Worm (Caenorhabditis elegans) whole organism, young adult: ENCODE data around the gene col-172.

Experiments used
- C06A6.2 ChIP-seq: fragments of 200-800 bp; sonication (Bioruptor generic); conservative IDR thresholded peaks from 2 replicates; pipeline ENCODE4 v1.3.6; 2022; ENCODE audit warnings: missing genetic modification characterization, missing compliant biosample characterization
- C17E4.6 ChIP-seq: fragments of 200-800 bp; sonication (Bioruptor generic); IDR thresholded peaks from 2 replicates; pipeline ENCODE4 v1.3.6; 2022; ENCODE audit warnings: missing genetic modification reagents, missing genetic modification characterization, missing compliant biosample characterization
- D2030.7 ChIP-seq: fragments of 200-800 bp; sonication (Bioruptor generic); IDR thresholded peaks from 2 replicates; pipeline ENCODE4 v1.3.6; 2022; ENCODE audit warnings: missing genetic modification reagents, missing genetic modification characterization, missing compliant biosample characterization
- F22D6.2 ChIP-seq: sonication (generic microtip); optimal IDR thresholded peaks from 2 replicates; lab custom pipeline; 2016; ENCODE audit warnings: mild to moderate bottlenecking, missing genetic modification characterization, missing compliant biosample characterization
- F52B5.7 ChIP-seq: sonication (generic microtip); optimal IDR thresholded peaks from 2 replicates; lab custom pipeline; 2016; ENCODE audit warnings: mild to moderate bottlenecking, missing genetic modification characterization, missing compliant biosample characterization
- K11D2.4 ChIP-seq: fragments of 200-800 bp; sonication (Bioruptor generic); IDR thresholded peaks from 2 replicates; pipeline ENCODE4 v1.3.6; 2022; ENCODE audit warnings: missing genetic modification reagents, missing genetic modification characterization, missing compliant biosample characterization
- K12H6.12 ChIP-seq: fragments of 200-800 bp; sonication (Bioruptor generic); optimal IDR thresholded peaks from 2 replicates; lab custom pipeline; 2018; ENCODE audit warnings: mild to moderate bottlenecking, missing genetic modification characterization, missing compliant biosample characterization
- Y56A3A.18 ChIP-seq: fragments of 200-800 bp; sonication (Bioruptor generic); IDR thresholded peaks from 2 replicates; pipeline ENCODE4 v1.3.6; 2022; ENCODE audit warnings: missing genetic modification reagents, missing genetic modification characterization, missing compliant biosample characterization
- Y95B8A.8 ChIP-seq: fragments of 200-800 bp; sonication (Bioruptor generic); IDR thresholded peaks from 2 replicates; pipeline ENCODE4 v1.3.6; 2022; ENCODE audit warnings: missing genetic modification reagents, missing genetic modification characterization, missing compliant biosample characterization
- bed-2 ChIP-seq: fragments of 200-800 bp; sonication (Bioruptor generic); IDR thresholded peaks from 2 replicates; pipeline ENCODE4 v1.3.6; 2022; ENCODE audit warnings: missing genetic modification reagents, missing genetic modification characterization, missing compliant biosample characterization
- cebp-1 ChIP-seq, 2 experiments: fragments of 200-800 bp in 1 of 2; sonication (Bioruptor generic) in 1 of 2; sonication (generic microtip) in 1 of 2; IDR thresholded peaks in 1 of 2; optimal IDR thresholded peaks in 1 of 2; 2 replicates each; pipeline versions ENCODE4 v1.3.6 to Lab custom; 2017 to 2022; ENCODE audit warnings: missing compliant biosample characterization in 2 of 2, missing genetic modification characterization in 2 of 2, mild to moderate bottlenecking in 1 of 2, missing genetic modification reagents in 1 of 2, moderate library complexity in 1 of 2
- cebp-2 ChIP-seq: fragments of 200-800 bp; sonication (Bioruptor generic); IDR thresholded peaks from 2 replicates; pipeline ENCODE4 v1.3.6; 2022; ENCODE audit warnings: missing genetic modification characterization, missing compliant biosample characterization
- ceh-100 ChIP-seq: fragments of 200-800 bp; sonication (Bioruptor generic); IDR thresholded peaks from 2 replicates; pipeline ENCODE4 v1.3.6; 2022; ENCODE audit warnings: missing genetic modification reagents, missing genetic modification characterization, missing compliant biosample characterization
- ceh-58 ChIP-seq: fragments of 200-800 bp; sonication (Bioruptor generic); IDR thresholded peaks from 2 replicates; pipeline ENCODE4 v1.3.6; 2022; ENCODE audit warnings: missing genetic modification characterization, missing compliant biosample characterization
- die-1 ChIP-seq: sonication (generic microtip); optimal IDR thresholded peaks from 2 replicates; lab custom pipeline; 2016; ENCODE audit warnings: missing genotype, mild to moderate bottlenecking, missing genetic modification characterization, missing compliant biosample characterization
- dox-1 ChIP-seq: fragments of 200-800 bp; sonication (Bioruptor generic); IDR thresholded peaks from 2 replicates; pipeline ENCODE4 v1.3.6; 2022; ENCODE audit warnings: missing genetic modification reagents, missing genetic modification characterization, missing compliant biosample characterization
- dpff-1 ChIP-seq: sonication (generic microtip); optimal IDR thresholded peaks from 2 replicates; lab custom pipeline; 2017; ENCODE audit warnings: mild to moderate bottlenecking, missing genetic modification characterization, missing compliant biosample characterization
- dpl-1 ChIP-seq: fragments of 150-350 bp; optimal IDR thresholded peaks from 2 replicates; lab custom pipeline; 2014; ENCODE audit warnings: missing biosample characterization, missing genetic modification reagents, missing genetic modification characterization
- egl-18 ChIP-seq: fragments of 200-800 bp; sonication (Bioruptor generic); IDR thresholded peaks from 2 replicates; pipeline ENCODE4 v1.3.6; 2022; ENCODE audit warnings: missing genetic modification reagents, missing genetic modification characterization, missing compliant biosample characterization
- ekl-4 ChIP-seq: fragments of 200-800 bp; sonication (Bioruptor generic); IDR thresholded peaks from 2 replicates; pipeline ENCODE4 v1.3.6; 2022; ENCODE audit warnings: missing genetic modification reagents, missing genetic modification characterization, missing compliant biosample characterization
- ets-4 ChIP-seq: fragments of 200-800 bp; sonication (Bioruptor generic); optimal IDR thresholded peaks from 2 replicates; lab custom pipeline; 2018; ENCODE audit warnings: mild to moderate bottlenecking, missing genetic modification characterization, missing compliant biosample characterization
- fkh-3 ChIP-seq: sonication (generic microtip); optimal IDR thresholded peaks from 2 replicates; lab custom pipeline; 2016; ENCODE audit warnings: mild to moderate bottlenecking, missing genetic modification characterization, missing compliant biosample characterization
- him-1 ChIP-seq: sonication (generic microtip); optimal IDR thresholded peaks from 2 replicates; lab custom pipeline; 2016; ENCODE audit warnings: missing genotype, missing genetic modification reagents, missing genetic modification characterization, missing compliant biosample characterization
- hlh-12 ChIP-seq: sonication (generic microtip); optimal IDR thresholded peaks from 2 replicates; lab custom pipeline; 2016; ENCODE audit warnings: missing genetic modification characterization, missing compliant biosample characterization
- hmg-20 ChIP-seq: fragments of 200-800 bp; sonication (Bioruptor generic); IDR thresholded peaks from 2 replicates; pipeline ENCODE4 v1.3.6; 2022; ENCODE audit warnings: missing genetic modification reagents, missing genetic modification characterization, missing compliant biosample characterization
- lin-35 ChIP-seq, 3 experiments: fragments of 150-350 bp in 2 of 3; sonication (generic microtip) in 1 of 3; optimal IDR thresholded peaks; 2 replicates each; lab custom pipeline; 2014 to 2018; ENCODE audit warnings: missing biosample characterization in 3 of 3, missing genetic modification characterization in 3 of 3, missing genetic modification reagents in 3 of 3
- lsl-1 ChIP-seq: fragments of 200-800 bp; sonication (Bioruptor generic); optimal IDR thresholded peaks from 2 replicates; lab custom pipeline; 2018; ENCODE audit warnings: mild to moderate bottlenecking, missing genetic modification characterization, moderate library complexity, missing compliant biosample characterization
- madf-10 ChIP-seq: sonication (generic microtip); optimal IDR thresholded peaks from 2 replicates; lab custom pipeline; 2016; ENCODE audit warnings: mild to moderate bottlenecking, missing genetic modification characterization, missing compliant biosample characterization
- madf-3 ChIP-seq: fragments of 200-800 bp; sonication (Bioruptor generic); IDR thresholded peaks from 2 replicates; pipeline ENCODE4 v1.3.6; 2022; ENCODE audit warnings: missing genetic modification reagents, missing genetic modification characterization, missing compliant biosample characterization
- madf-8 ChIP-seq: fragments of 200-800 bp; sonication (Bioruptor generic); conservative IDR thresholded peaks from 2 replicates; pipeline ENCODE4 v1.3.6; 2022; ENCODE audit warnings: missing genetic modification reagents, missing genetic modification characterization, missing compliant biosample characterization
- nfya-2 ChIP-seq: fragments of 200-800 bp; sonication (Bioruptor generic); IDR thresholded peaks from 2 replicates; pipeline ENCODE4 v1.3.6; 2022; ENCODE audit warnings: missing genetic modification reagents, missing genetic modification characterization, missing compliant biosample characterization
- nhr-27 ChIP-seq: fragments of 200-800 bp; sonication (Bioruptor generic); optimal IDR thresholded peaks from 2 replicates; lab custom pipeline; 2018; ENCODE audit warnings: mild to moderate bottlenecking, missing genetic modification characterization, moderate library complexity, missing compliant biosample characterization
- repo-1 ChIP-seq: sonication (generic microtip); optimal IDR thresholded peaks from 2 replicates; lab custom pipeline; 2017; ENCODE audit warnings: mild to moderate bottlenecking, missing genetic modification characterization, missing compliant biosample characterization
- snpc-4 ChIP-seq, 5 experiments: fragments of 150-350 bp in 1 of 5; sonication (generic microtip) in 4 of 5; optimal IDR thresholded peaks; 2 replicates each; lab custom pipeline; 2014 to 2018; ENCODE audit warnings: missing genetic modification characterization in 5 of 5, missing biosample characterization in 3 of 5, antibody characterized with exemption in 2 of 5, mild to moderate bottlenecking in 2 of 5, missing compliant biosample characterization in 2 of 5, missing genotype in 2 of 5, moderate library complexity in 2 of 5, missing genetic modification reagents in 1 of 5
- sptf-2 ChIP-seq: fragments of 200-800 bp; sonication (Bioruptor generic); optimal IDR thresholded peaks from 2 replicates; lab custom pipeline; 2018; ENCODE audit warnings: mild to moderate bottlenecking, missing genetic modification characterization, missing compliant biosample characterization
- tbp1 ChIP-seq: fragments of 200-800 bp; sonication (Bioruptor generic); optimal IDR thresholded peaks from 2 replicates; lab custom pipeline; 2018; ENCODE audit warnings: mild to moderate bottlenecking, missing genetic modification characterization, missing compliant biosample characterization
- unc-130 ChIP-seq: sonication (generic microtip); optimal IDR thresholded peaks from 2 replicates; lab custom pipeline; 2016; ENCODE audit warnings: missing genetic modification reagents, missing genetic modification characterization, missing compliant biosample characterization
- unc-62 ChIP-seq: fragments of 150-350 bp; optimal IDR thresholded peaks from 2 replicates; lab custom pipeline; 2014; ENCODE audit warnings: missing biosample characterization, missing genetic modification reagents, missing genetic modification characterization
- xnd-1 ChIP-seq: sonication (generic microtip); optimal IDR thresholded peaks from 2 replicates; lab custom pipeline; 2016; ENCODE audit warnings: missing genotype, missing genetic modification reagents, missing genetic modification characterization, missing compliant biosample characterization
- zfh-2 ChIP-seq: fragments of 200-800 bp; sonication (Bioruptor generic); conservative IDR thresholded peaks from 2 replicates; pipeline ENCODE4 v1.3.6; 2022; ENCODE audit warnings: missing genetic modification reagents, missing genetic modification characterization, missing compliant biosample characterization
- zim-3 ChIP-seq: sonication (generic microtip); optimal IDR thresholded peaks from 2 replicates; lab custom pipeline; 2017; ENCODE audit warnings: mild to moderate bottlenecking, missing genetic modification characterization, moderate library complexity, missing compliant biosample characterization
- ztf-18 ChIP-seq: sonication (generic microtip); optimal IDR thresholded peaks from 2 replicates; lab custom pipeline; 2016; ENCODE audit warnings: missing genotype, mild to moderate bottlenecking, missing genetic modification characterization, missing compliant biosample characterization
- ztf-25 ChIP-seq: fragments of 200-800 bp; sonication (Bioruptor generic); IDR thresholded peaks from 2 replicates; pipeline ENCODE4 v1.3.6; 2022; ENCODE audit warnings: missing genetic modification reagents, missing genetic modification characterization, missing compliant biosample characterization
- ztf-3 ChIP-seq: fragments of 200-800 bp; sonication (Bioruptor generic); optimal IDR thresholded peaks from 2 replicates; lab custom pipeline; 2018; ENCODE audit warnings: mild to moderate bottlenecking, missing genetic modification characterization, missing compliant biosample characterization

Gene col-172

DNA sequence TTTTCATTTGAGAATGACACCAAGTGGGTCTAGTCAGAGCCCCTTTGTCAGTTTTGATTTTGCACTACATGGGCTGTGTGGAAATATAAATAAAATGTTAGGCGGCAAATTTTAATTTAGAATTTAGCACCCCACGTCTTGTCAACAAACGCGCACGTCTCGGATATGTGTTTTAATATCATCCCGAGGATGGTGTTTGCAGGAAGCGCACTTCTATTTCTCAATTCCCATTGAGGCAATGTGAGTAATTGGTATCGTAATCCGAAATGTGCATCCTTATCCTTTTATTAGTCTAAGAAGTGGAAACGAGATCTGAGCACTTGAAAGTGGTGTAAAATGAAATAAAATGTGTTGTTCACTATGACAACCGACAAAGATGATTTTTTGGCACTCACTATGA, 15.1 kb downstream of the col-172 start:
- TF ChIP-seq zim-3 (no peak), K12H6.12 (tag; lab: Kevin White, UChicago) (no peak), cebp-2 (GFP tag; lab: Robert Waterston, UW) (no peak), cebp-1 (GFP tag; IDR thresholded peaks at IDR 0.05; lab: Robert Waterston, UW) (no peak), cebp-1 (tag; optimal IDR thresholded peaks at IDR 0.05; lab: Kevin White, UChicago) (no peak), D2030.7 (GFP tag; lab: Robert Waterston, UW) (no peak), unc-62 (GFP tag; lab: Kevin White, UChicago) (no peak), repo-1 (tag; lab: Kevin White, UChicago) (no peak), bed-2 (GFP tag; lab: Robert Waterston, UW) (no peak), C06A6.2 (GFP tag; lab: Robert Waterston, UW) (no peak), ets-4 (GFP tag; lab: Kevin White, UChicago) (no peak), nfya-2 (GFP tag; lab: Robert Waterston, UW) (no peak), sptf-2 (GFP tag; lab: Kevin White, UChicago) (no peak), nhr-27 (no peak), xnd-1 (tag; lab: Kevin White, UChicago) (no peak), hlh-12 (tag; lab: Kevin White, UChicago) (no peak), F52B5.7 (no peak), ztf-3 (GFP tag; lab: Kevin White, UChicago) (no peak)
- TF ChIP-seq, all 124 proteins: peak for 0

DNA sequence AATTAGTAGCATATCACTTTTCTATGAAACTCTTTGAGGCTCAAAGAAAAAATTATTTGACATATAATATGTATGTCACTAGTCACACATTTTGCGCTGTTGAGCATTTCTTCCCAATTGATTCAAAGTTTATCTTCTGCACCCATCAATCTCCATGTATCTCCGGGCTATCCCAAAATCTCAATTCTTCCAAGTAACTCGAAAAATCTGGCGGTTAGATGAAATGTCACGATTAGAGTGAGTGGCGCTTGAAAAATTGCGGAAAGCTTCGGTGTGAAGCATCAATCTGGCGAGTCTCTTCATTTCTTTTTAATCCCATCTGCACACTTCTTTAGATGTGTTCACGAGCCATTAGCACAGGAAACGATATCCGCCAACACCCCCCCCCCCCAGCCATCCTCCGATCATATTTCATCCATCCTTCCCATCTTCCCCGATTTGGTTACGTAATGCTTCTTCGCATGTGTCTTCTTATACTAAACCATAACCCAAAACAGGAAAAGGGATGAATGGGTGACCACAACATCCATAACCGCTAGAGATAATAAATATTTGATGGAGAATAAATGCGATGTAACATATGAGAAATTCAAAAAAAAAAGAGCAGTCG, 16.4 kb downstream of the col-172 start:
- no peak for TF ChIP-seq zfh-2 (GFP tag; lab: Robert Waterston, UW)
- no peak for TF ChIP-seq ztf-18
- no peak for TF ChIP-seq dpff-1 (tag; lab: Kevin White, UChicago)
- TF ChIP-seq K11D2.4 (GFP tag; lab: Robert Waterston, UW), result no peak
- no peak for TF ChIP-seq Y56A3A.18 (GFP tag; lab: Robert Waterston, UW)
- no peak for TF ChIP-seq tbp1 (GFP tag; lab: Kevin White, UChicago)
- TF ChIP-seq repo-1 (tag; lab: Kevin White, UChicago), result no peak
- no peak for TF ChIP-seq hmg-20
- no peak for TF ChIP-seq dox-1 (GFP tag; lab: Robert Waterston, UW)
- no peak for TF ChIP-seq C17E4.6 (GFP tag; lab: Robert Waterston, UW)
- TF ChIP-seq fkh-3 (tag; lab: Kevin White, UChicago), result no peak
- TF ChIP-seq madf-10 (tag; lab: Kevin White, UChicago), result no peak
- no peak for TF ChIP-seq ztf-25 (GFP tag; lab: Robert Waterston, UW)
- no peak for TF ChIP-seq die-1 (tag; lab: Kevin White, UChicago)

DNA sequence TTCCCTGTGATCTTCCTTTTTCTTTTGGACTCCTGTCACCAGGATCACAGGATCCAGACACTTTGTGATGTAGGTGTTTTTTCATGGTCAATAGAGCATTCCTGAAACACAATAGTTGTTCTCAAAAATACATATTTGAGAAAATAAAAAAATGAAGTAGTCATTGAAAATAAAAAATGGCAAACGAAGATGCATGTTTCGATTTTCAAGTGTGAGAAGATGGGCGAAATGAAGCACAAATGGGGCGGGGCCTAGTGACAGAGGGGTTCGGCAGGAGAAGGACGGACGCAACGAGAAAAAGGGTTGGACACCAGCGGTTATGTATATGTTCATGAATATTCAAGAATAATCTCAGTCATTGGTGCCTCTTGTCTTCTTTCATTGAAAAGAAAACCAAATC, 17.4 kb downstream of the col-172 start, which contains the start of gene F38B6.6:
TSS of gene F38B6.6 (minus strand) at position 101 of the 400 bp plus-strand sequence.
- TF ChIP-seq Y95B8A.8 (GFP tag; lab: Robert Waterston, UW) (no peak), F52B5.7 (no peak), snpc-4 (GFP tag; optimal IDR thresholded peaks at IDR 0.05; lab: Kevin White, UChicago) (no peak), snpc-4 (tag; optimal IDR thresholded peaks at IDR 0.05; lab: Kevin White, UChicago) (no peak), Y56A3A.18 (GFP tag; lab: Robert Waterston, UW) (no peak), lin-35 (GFP tag; optimal IDR thresholded peaks at IDR 0.05; lab: Kevin White, UChicago) (no peak), lsl-1 (GFP tag; lab: Kevin White, UChicago) (no peak), madf-3 (GFP tag; lab: Robert Waterston, UW) (no peak), madf-8 (GFP tag; lab: Robert Waterston, UW) (no peak), dpl-1 (GFP tag; lab: Kevin White, UChicago) (no peak), hmg-20 (no peak), him-1 (no peak), die-1 (tag; lab: Kevin White, UChicago) (no peak), F22D6.2 (tag; lab: Kevin White, UChicago) (no peak), egl-18 (GFP tag; lab: Robert Waterston, UW) (no peak), ceh-58 (no peak), ekl-4 (GFP tag; lab: Robert Waterston, UW) (no peak), ceh-100 (no peak), unc-130 (GFP tag; lab: Kevin White, UChicago) (no peak)
- TF ChIP-seq, all 124 proteins: peak for 0
